In genomic region chr3L:1206682-1207421, dm6 we compare ENCODE assay signal across 1 fruit fly cellular context.
TF ChIP-seq lines count a peak whose summit lies in the region.

Gene LysB, plus strand, starts transcription at chr3L:1207371.

TF ChIP-seq in whole organism, embryonic, 481 proteins besides CTCF, POLR2A, EP300 and RAD21 (continued from another document):
- TF ChIP-seq CG31365 (tag; optimal IDR thresholded peaks at IDR 0.05; lab: Kevin White, UChicago) (no peak), Fer2 (tag; optimal IDR thresholded peaks at IDR 0.05; lab: Kevin White, UChicago) (no peak), CG2712 (tag; optimal IDR thresholded peaks at IDR 0.05; lab: Kevin White, UChicago) (peak; percentile 9), Lhr (GFP tag; optimal IDR thresholded peaks at IDR 0.05; lab: Kevin White, UChicago) (peak; percentile 37), ac (GFP tag; optimal IDR thresholded peaks at IDR 0.05; lab: Kevin White, UChicago) (no peak), Antp (GFP tag; optimal IDR thresholded peaks at IDR 0.05; lab: Kevin White, UChicago) (peak; percentile 6), vvl (GFP tag; IDR thresholded peaks at IDR 0.05; lab: Robert Waterston, UW) (0 out of 2 replicates have a peak, but pooled peaks have one; percentile 30), ftz-f1 (GFP tag; optimal IDR thresholded peaks at IDR 0.05; lab: Kevin White, UChicago) (peak; percentile 33), Bgb (GFP tag; IDR thresholded peaks at IDR 0.05; lab: Robert Waterston, UW; ENCODE audit: partially characterized antibody) (peak; percentile 45; the same call in 1 of the 2 replicates), MBD-R2 (GFP tag; IDR thresholded peaks at IDR 0.05; lab: Robert Waterston, UW) (peak; percentile 27; the same call in 1 of the 2 replicates), HmgZ (tag; optimal IDR thresholded peaks at IDR 0.05; lab: Kevin White, UChicago) (peak; percentile 80), ken (GFP tag; IDR thresholded peaks at IDR 0.05; lab: Robert Waterston, UW) (no peak), HmgD (GFP tag; optimal IDR thresholded peaks at IDR 0.05; lab: Kevin White, UChicago) (peak; percentile 79), ato (GFP tag; IDR thresholded peaks at IDR 0.05; lab: Robert Waterston, UW; ENCODE audit: partially characterized antibody) (0 out of 2 replicates have a peak, but pooled peaks have one; percentile 26), CG17568 (GFP tag; optimal IDR thresholded peaks at IDR 0.05; lab: Kevin White, UChicago) (no peak), Ssrp (tag; optimal IDR thresholded peaks at IDR 0.05; lab: Kevin White, UChicago) (no peak), CG13287 (GFP tag; IDR thresholded peaks at IDR 0.05; lab: Robert Waterston, UW; ENCODE audit: partially characterized antibody) (0 out of 2 replicates have a peak, but pooled peaks have one; percentile 12), CG3163 (GFP tag; optimal IDR thresholded peaks at IDR 0.05; lab: Kevin White, UChicago) (no peak), CG1832 (GFP tag; optimal IDR thresholded peaks at IDR 0.05; lab: Kevin White, UChicago) (no peak), CoRest (tag; optimal IDR thresholded peaks at IDR 0.05; lab: Kevin White, UChicago) (peak; percentile 21), inv (GFP tag; IDR thresholded peaks at IDR 0.05; lab: Robert Waterston, UW; ENCODE audit: partially characterized antibody) (no peak; the same call in 1 of the 2 replicates), Pdp1 (GFP tag; optimal IDR thresholded peaks at IDR 0.05; lab: Kevin White, UChicago) (peak in 1 of 2 experiments; percentile 30), sd (tag; optimal IDR thresholded peaks at IDR 0.05; lab: Kevin White, UChicago) (peak; percentile 30), Sin3A (optimal IDR thresholded peaks at IDR 0.05; lab: Kevin White, UChicago) (no peak), H2.0 (GFP tag; IDR thresholded peaks at IDR 0.05; lab: Robert Waterston, UW) (no peak), chif (GFP tag; optimal IDR thresholded peaks at IDR 0.05; lab: Kevin White, UChicago) (peak in 1 of 2 experiments; percentile 14), Myb (GFP tag; optimal IDR thresholded peaks at IDR 0.05; lab: Kevin White, UChicago) (peak; percentile 43), Jarid2 (GFP tag; optimal IDR thresholded peaks at IDR 0.05; lab: Kevin White, UChicago) (peak; percentile 4), CG6272 (GFP tag; IDR thresholded peaks at IDR 0.05; lab: Robert Waterston, UW) (peak; percentile 16; the same call in 1 of the 2 replicates), Hr51 (GFP tag; optimal IDR thresholded peaks at IDR 0.05; lab: Kevin White, UChicago) (no peak), grn (GFP tag; optimal IDR thresholded peaks at IDR 0.05; lab: Kevin White, UChicago) (no peak), dpn (GFP tag; optimal IDR thresholded peaks at IDR 0.05; lab: Kevin White, UChicago) (no peak)
